Worm (Caenorhabditis elegans) whole organism, L1 larva: ENCODE data around the gene C01C10.2.
A peak's percentile ranks its signal among the peaks of the same experiment; 100 is the strongest.

Experiments
- C16A3.4 ChIP-seq: fragments of 150-350 bp; optimal IDR thresholded peaks from 2 replicates; lab custom pipeline; 2014; ENCODE audit warnings: missing biosample characterization, missing genetic modification characterization
- C34B4.2 ChIP-seq: sonication (generic microtip); optimal IDR thresholded peaks from 2 replicates; lab custom pipeline; 2017; ENCODE audit warnings: mild to moderate bottlenecking, missing genetic modification characterization, missing compliant biosample characterization
- F16B12.6 ChIP-seq: fragments of 150-350 bp; optimal IDR thresholded peaks from 2 replicates; lab custom pipeline; 2014; ENCODE audit warnings: missing biosample characterization, missing genetic modification characterization
- aha-1 ChIP-seq: fragments of 150-350 bp; optimal IDR thresholded peaks from 2 replicates; lab custom pipeline; 2014; ENCODE audit warnings: missing biosample characterization, missing genetic modification characterization
- blmp-1 ChIP-seq: fragments of 150-350 bp; optimal IDR thresholded peaks from 2 replicates; lab custom pipeline; 2014; ENCODE audit warnings: missing biosample characterization, missing genetic modification characterization
- ceh-82 ChIP-seq, 3 experiments: fragments of 150-350 bp in 1 of 3; sonication (generic microtip) in 2 of 3; optimal IDR thresholded peaks; 2 replicates each; lab custom pipeline; 2014 to 2017; ENCODE audit warnings: missing biosample characterization in 3 of 3, missing genetic modification characterization in 3 of 3
- dsc-1 ChIP-seq: sonication (generic microtip); optimal IDR thresholded peaks from 2 replicates; lab custom pipeline; 2016; ENCODE audit warnings: mild to moderate bottlenecking, missing genetic modification characterization, missing compliant biosample characterization
- egl-27 ChIP-seq, 2 experiments: fragments of 150-350 bp in 1 of 2; sonication (generic microtip); optimal IDR thresholded peaks; 3 replicates each; lab custom pipeline; 2017 to 2018; ENCODE audit warnings: missing biosample characterization in 2 of 2, missing genetic modification characterization in 2 of 2, missing genetic modification reagents in 2 of 2
- elt-2 ChIP-seq: sonication (generic microtip); optimal IDR thresholded peaks from 2 replicates; lab custom pipeline; 2016; ENCODE audit warnings: missing genetic modification characterization, mild to moderate bottlenecking, inconsistent platforms, missing compliant biosample characterization, missing genetic modification reagents
- ets-5 ChIP-seq: fragments of 200-800 bp; sonication (Bioruptor generic); IDR thresholded peaks from 2 replicates; pipeline ENCODE4 v1.3.6; 2022; ENCODE audit warnings: missing genetic modification characterization, missing compliant biosample characterization
- fkh-10 ChIP-seq: sonication (generic microtip); optimal IDR thresholded peaks from 2 replicates; lab custom pipeline; 2017; ENCODE audit warnings: missing biosample characterization, missing genetic modification reagents, missing genetic modification characterization
- fos-1 ChIP-seq: fragments of 150-350 bp; optimal IDR thresholded peaks from 2 replicates; lab custom pipeline; 2014; ENCODE audit warnings: missing biosample characterization, missing genetic modification characterization
- grh-1 ChIP-seq: fragments of 200-800 bp; sonication (Bioruptor generic); IDR thresholded peaks from 2 replicates; pipeline ENCODE4 v1.3.6; 2022; ENCODE audit warnings: missing genetic modification reagents, missing genetic modification characterization, missing compliant biosample characterization
- hlh-17 ChIP-seq: fragments of 200-800 bp; sonication (Bioruptor generic); optimal IDR thresholded peaks from 2 replicates; lab custom pipeline; 2018; ENCODE audit warnings: missing genetic modification characterization, mild to moderate bottlenecking, missing compliant biosample characterization, moderate library complexity, borderline replicate concordance
- hpl-2 ChIP-seq: fragments of 150-350 bp; optimal IDR thresholded peaks from 2 replicates; lab custom pipeline; 2014; ENCODE audit warnings: missing biosample characterization, missing genetic modification reagents, missing genetic modification characterization
- lin-14 ChIP-seq: fragments of 200-800 bp; sonication (Bioruptor generic); optimal IDR thresholded peaks from 2 replicates; lab custom pipeline; 2018; ENCODE audit warnings: mild to moderate bottlenecking, missing genetic modification characterization, moderate library complexity, missing compliant biosample characterization
- lsy-2 ChIP-seq, 2 experiments: fragments of 150-350 bp; optimal IDR thresholded peaks; 2 replicates each; lab custom pipeline; 2014; ENCODE audit warnings: missing biosample characterization in 2 of 2, missing genetic modification characterization in 2 of 2
- mdl-1 ChIP-seq, 2 experiments: fragments of 150-350 bp; optimal IDR thresholded peaks; 2 replicates each; lab custom pipeline; 2014 to 2017; ENCODE audit warnings: missing biosample characterization in 2 of 2, missing genetic modification characterization in 2 of 2, inconsistent platforms in 1 of 2
- mep-1 ChIP-seq: fragments of 150-350 bp; optimal IDR thresholded peaks from 2 replicates; lab custom pipeline; 2014; ENCODE audit warnings: missing biosample characterization, missing genetic modification characterization
- nhr-237 ChIP-seq: fragments of 150-350 bp; optimal IDR thresholded peaks from 2 replicates; lab custom pipeline; 2014; ENCODE audit warnings: missing biosample characterization, missing genetic modification characterization
- nhr-28 ChIP-seq: fragments of 150-350 bp; optimal IDR thresholded peaks from 2 replicates; lab custom pipeline; 2014; ENCODE audit warnings: missing biosample characterization, missing genetic modification characterization
- nhr-76 ChIP-seq: sonication (generic microtip); optimal IDR thresholded peaks from 2 replicates; lab custom pipeline; 2017; ENCODE audit warnings: missing biosample characterization, missing genetic modification characterization
- nhr-85 ChIP-seq: sonication (generic microtip); peaks from one replicate; lab custom pipeline; 2016; ENCODE audit warnings: missing genetic modification characterization, inconsistent platforms, missing compliant biosample characterization
- nhr-90 ChIP-seq: sonication (generic microtip); optimal IDR thresholded peaks from 2 replicates; lab custom pipeline; 2016; ENCODE audit warnings: mild to moderate bottlenecking, missing genetic modification characterization, missing compliant biosample characterization; ENCODE audit not compliant: poor library complexity
- pag-3 ChIP-seq: sonication (generic microtip); optimal IDR thresholded peaks from 2 replicates; lab custom pipeline; 2017; ENCODE audit warnings: missing genetic modification characterization, mild to moderate bottlenecking, missing compliant biosample characterization, antibody characterized with exemption, borderline replicate concordance; ENCODE audit not compliant: insufficient read depth
- rnt-1 ChIP-seq: sonication (generic microtip); optimal IDR thresholded peaks from 2 replicates; lab custom pipeline; 2016; ENCODE audit warnings: mild to moderate bottlenecking, missing genetic modification characterization, moderate library complexity, missing compliant biosample characterization
- skn-1 ChIP-seq: fragments of 150-350 bp; optimal IDR thresholded peaks from 2 replicates; lab custom pipeline; 2014; ENCODE audit warnings: missing biosample characterization, missing genetic modification characterization
- sup-37 ChIP-seq: fragments of 200-800 bp; sonication (Bioruptor generic); optimal IDR thresholded peaks from 2 replicates; lab custom pipeline; 2018; ENCODE audit warnings: mild to moderate bottlenecking, missing genetic modification characterization, missing compliant biosample characterization
- swsn-7 ChIP-seq: sonication (generic microtip); optimal IDR thresholded peaks from 2 replicates; lab custom pipeline; 2016; ENCODE audit warnings: missing genetic modification characterization, missing compliant biosample characterization
- tbx-2 ChIP-seq: sonication (generic microtip); optimal IDR thresholded peaks from 2 replicates; lab custom pipeline; 2016; ENCODE audit warnings: missing genetic modification characterization, missing compliant biosample characterization
- unc-30 ChIP-seq: sonication (generic microtip); optimal IDR thresholded peaks from 2 replicates; lab custom pipeline; 2017; ENCODE audit warnings: missing biosample characterization, missing genetic modification characterization
- unc-62 ChIP-seq: fragments of 150-350 bp; optimal IDR thresholded peaks from 2 replicates; lab custom pipeline; 2014; ENCODE audit warnings: missing biosample characterization, missing genetic modification reagents, missing genetic modification characterization
- unc-86 ChIP-seq: sonication (generic microtip); optimal IDR thresholded peaks from 2 replicates; lab custom pipeline; 2016; ENCODE audit warnings: missing genetic modification characterization, missing compliant biosample characterization
- vab-15 ChIP-seq: sonication (generic microtip); optimal IDR thresholded peaks from 2 replicates; lab custom pipeline; 2017; ENCODE audit warnings: missing genotype, mild to moderate bottlenecking, missing genetic modification characterization, missing compliant biosample characterization
- xbp-1 ChIP-seq: sonication (generic microtip); optimal IDR thresholded peaks from 2 replicates; lab custom pipeline; 2016; ENCODE audit warnings: missing genetic modification characterization, missing compliant biosample characterization
- ztf-4 ChIP-seq: fragments of 150-350 bp; optimal IDR thresholded peaks from 2 replicates; lab custom pipeline; 2014; ENCODE audit warnings: missing biosample characterization, missing genetic modification characterization

The C01C10.2 gene

ce11 chrX:7464389-7464788, 26.5 kb upstream of the C01C10.2 start:
- TF ChIP-seq unc-86 (tag; lab: Kevin White, UChicago) (peak; percentile 4), elt-2 (tag; lab: Kevin White, UChicago) (no peak), unc-62 (GFP tag; lab: Kevin White, UChicago) (no peak), lin-14 (GFP tag; lab: Kevin White, UChicago) (peak; percentile 20), ceh-82 (tag; optimal IDR thresholded peaks at IDR 0.05; lab: Kevin White, UChicago) (no peak), fos-1 (no peak), nhr-85 (tag; lab: Kevin White, UChicago) (peak; percentile 24), sup-37 (GFP tag; lab: Kevin White, UChicago) (no peak), lsy-2 (tag; optimal IDR thresholded peaks at IDR 0.05; lab: Kevin White, UChicago) (peak in 1 of 2 experiments; percentile 68)

DNA sequence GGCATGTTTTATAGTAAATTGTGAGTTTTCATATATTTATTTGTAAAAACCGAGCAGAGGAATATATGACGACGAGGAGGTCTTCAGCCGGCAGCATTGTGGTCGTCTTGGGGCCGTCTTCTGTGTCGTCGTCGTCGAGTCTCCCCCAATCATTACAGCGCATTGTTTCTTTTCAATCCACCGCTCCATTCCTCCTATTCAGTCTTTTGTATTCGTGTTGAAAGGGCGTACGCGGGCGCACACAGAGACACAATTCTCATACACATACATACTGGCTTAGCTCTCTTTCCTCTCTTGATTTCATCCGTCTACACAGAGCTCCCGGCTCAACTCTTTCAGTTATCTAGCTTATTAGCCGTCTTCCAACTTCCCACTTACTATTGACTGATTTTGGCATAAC, 25.7 kb upstream of the C01C10.2 start, which contains the start of gene sox-2:
sox-2 (minus strand) TSS at position 100 of the 400 bp plus-strand sequence.
- TF ChIP-seq mep-1, result no peak
- no peak for TF ChIP-seq nhr-76 (tag; lab: Kevin White, UChicago)
- TF ChIP-seq unc-86 (tag; lab: Kevin White, UChicago), result peak; percentile 2
- peak; percentile 31 for TF ChIP-seq fkh-10 (GFP tag; lab: Kevin White, UChicago)
- peak; percentile 33 for TF ChIP-seq lin-14 (GFP tag; lab: Kevin White, UChicago)

DNA sequence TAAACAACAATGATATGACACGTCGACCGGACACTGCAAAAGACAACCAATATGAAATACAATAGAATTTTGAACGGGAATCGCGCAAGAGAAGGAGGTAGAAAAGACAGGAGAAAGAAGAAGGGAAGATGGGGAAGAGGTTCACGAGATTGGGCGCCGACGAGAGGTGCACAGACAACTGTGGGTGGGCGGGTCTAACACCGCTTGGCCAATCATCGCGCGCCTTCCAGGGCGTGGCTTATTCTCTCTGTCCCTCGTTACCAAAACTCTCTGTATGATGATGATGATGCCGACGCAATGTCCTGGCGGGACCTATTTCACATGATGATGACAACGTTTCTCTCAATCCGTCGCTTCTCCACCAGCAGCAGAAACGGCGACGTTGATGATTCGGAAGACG, 22.6 kb upstream of the C01C10.2 start:
- TF ChIP-seq unc-30 (tag; lab: Kevin White, UChicago) (no peak), hpl-2 (GFP tag; lab: Kevin White, UChicago) (no peak), swsn-7 (tag; lab: Kevin White, UChicago) (peak; percentile 4), nhr-85 (tag; lab: Kevin White, UChicago) (peak; percentile 43), aha-1 (tag; lab: Kevin White, UChicago) (no peak), unc-86 (tag; lab: Kevin White, UChicago) (peak; percentile 33), nhr-237 (no peak), lin-14 (GFP tag; lab: Kevin White, UChicago) (peak; percentile 31), lsy-2 (tag; optimal IDR thresholded peaks at IDR 0.05; lab: Kevin White, UChicago) (peak in 1 of 2 experiments; percentile 33), xbp-1 (tag; lab: Kevin White, UChicago) (peak; percentile 27), blmp-1 (tag; lab: Kevin White, UChicago) (no peak)

- no peak for TF ChIP-seq nhr-90 (tag; lab: Kevin White, UChicago)
- TF ChIP-seq pag-3 (tag; lab: Kevin White, UChicago), result no peak
- no peak for TF ChIP-seq hlh-17 (GFP tag; lab: Kevin White, UChicago)
- peak; percentile 23 for TF ChIP-seq lin-14 (GFP tag; lab: Kevin White, UChicago)
- no peak for TF ChIP-seq C34B4.2 (tag; lab: Kevin White, UChicago)
- TF ChIP-seq ztf-4 (tag; lab: Kevin White, UChicago), result no peak
- no peak for TF ChIP-seq egl-27 (tag; optimal IDR thresholded peaks at IDR 0.05; lab: Kevin White, UChicago)
- TF ChIP-seq fkh-10 (GFP tag; lab: Kevin White, UChicago), result peak; percentile 63
- TF ChIP-seq lsy-2 (tag; optimal IDR thresholded peaks at IDR 0.05; lab: Kevin White, UChicago), result peak in 1 of 2 experiments; percentile 65
- peak; percentile 7 for TF ChIP-seq dsc-1 (tag; lab: Kevin White, UChicago)
- TF ChIP-seq, all 84 proteins: peak for 4
These were observed 19.3 kb upstream of the C01C10.2 start for ce11 chrX:7457154-7457674.

DNA sequence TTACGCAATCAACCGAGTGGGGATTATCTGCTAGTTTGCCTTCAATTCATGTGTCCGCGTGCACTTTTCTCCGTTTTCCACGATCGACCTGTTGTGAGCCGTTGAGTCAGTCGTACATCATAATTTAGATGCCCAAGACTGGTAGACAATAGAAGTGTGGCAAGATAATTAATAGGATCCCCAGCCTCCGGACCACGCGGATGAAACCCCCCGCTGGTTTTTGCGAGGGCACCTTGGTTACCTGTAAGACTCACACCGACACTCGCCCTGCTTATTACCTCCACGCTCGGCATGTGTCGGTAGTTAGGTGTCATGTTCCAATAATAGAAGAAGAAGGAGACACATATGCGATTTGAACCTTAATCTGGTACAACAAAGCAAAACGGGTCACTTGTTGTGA, 18.0 kb upstream of the C01C10.2 start:
- TF ChIP-seq rnt-1 (tag; lab: Kevin White, UChicago), result no peak
- peak; percentile 15 for TF ChIP-seq dsc-1 (tag; lab: Kevin White, UChicago)

DNA sequence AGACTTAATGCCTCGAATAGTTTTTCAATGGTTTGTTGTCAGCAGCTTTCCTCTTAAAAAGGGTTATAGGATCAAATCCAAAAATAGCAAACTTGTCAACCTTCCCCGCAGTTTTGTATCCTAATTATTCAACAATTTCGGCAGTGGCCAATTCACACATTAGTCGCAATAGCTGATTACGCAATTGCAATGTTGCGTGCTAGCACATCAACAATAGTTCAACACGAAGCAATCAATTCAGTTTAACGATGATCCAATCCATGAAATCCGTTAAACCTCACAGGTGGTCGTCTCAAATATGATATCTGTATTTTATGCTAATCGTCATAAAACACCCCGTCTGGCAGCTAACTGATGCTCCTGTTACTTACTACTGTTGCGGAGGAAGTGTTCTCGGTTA, 14.7 kb upstream of the C01C10.2 start:
- no peak for TF ChIP-seq nhr-28 (tag; lab: Kevin White, UChicago)
- TF ChIP-seq C16A3.4 (tag; lab: Kevin White, UChicago), result no peak
- no peak for TF ChIP-seq xbp-1 (tag; lab: Kevin White, UChicago)
- no peak for TF ChIP-seq mdl-1 (tag; optimal IDR thresholded peaks at IDR 0.05; lab: Kevin White, UChicago)
- no peak for TF ChIP-seq vab-15 (tag; lab: Kevin White, UChicago)
- no peak for TF ChIP-seq pag-3 (tag; lab: Kevin White, UChicago)
- TF ChIP-seq egl-27 (tag; optimal IDR thresholded peaks at IDR 0.05; lab: Kevin White, UChicago), result no peak
- TF ChIP-seq nhr-76 (tag; lab: Kevin White, UChicago), result no peak
- TF ChIP-seq fos-1, result no peak
- TF ChIP-seq ceh-82 (tag; optimal IDR thresholded peaks at IDR 0.05; lab: Kevin White, UChicago), result no peak
- TF ChIP-seq skn-1 (tag; lab: Kevin White, UChicago), result no peak
- no peak for TF ChIP-seq grh-1 (GFP tag; lab: Robert Waterston, UW)
- no peak for TF ChIP-seq tbx-2 (tag; lab: Kevin White, UChicago)
- no peak for TF ChIP-seq F16B12.6
- no peak for TF ChIP-seq ets-5 (GFP tag; lab: Robert Waterston, UW)
